Fruit fly (Drosophila melanogaster) whole organism, embryonic: ENCODE results near the gene CG31680.

Source experiments
- CG12236 ChIP-seq: fragments of 200-800 bp; sonication (Bioruptor generic); optimal IDR thresholded peaks from 2 replicates; lab custom pipeline; 2016; ENCODE audit warnings: missing biosample characterization, missing genetic modification characterization
- CG14667 ChIP-seq: fragments of 200-800 bp; sonication (Bioruptor generic); IDR thresholded peaks from 2 replicates; pipeline ENCODE4 v1.3.6; 2022; ENCODE audit warnings: missing biosample characterization, missing genetic modification characterization
- CG30403 ChIP-seq: fragments of 200-800 bp; sonication (Bioruptor generic); optimal IDR thresholded peaks from 3 replicates; lab custom pipeline; 2016; ENCODE audit warnings: missing biosample characterization, missing genetic modification characterization
- CG31365 ChIP-seq: fragments of 200-800 bp; sonication (Bioruptor generic); optimal IDR thresholded peaks from 2 replicates; lab custom pipeline; 2018; ENCODE audit warnings: missing biosample characterization, mild to moderate bottlenecking, missing genetic modification characterization
- CG7556 ChIP-seq: fragments of 200-800 bp; sonication (Bioruptor generic); optimal IDR thresholded peaks from 2 replicates; lab custom pipeline; 2017; ENCODE audit warnings: missing biosample characterization, mild to moderate bottlenecking, missing genetic modification characterization
- Sox100B ChIP-seq: fragments of 200-800 bp; sonication (Bioruptor generic); optimal IDR thresholded peaks from 3 replicates; lab custom pipeline; 2018; ENCODE audit warnings: missing biosample characterization, mild to moderate bottlenecking, missing genetic modification characterization
- corto ChIP-seq: fragments of 200-800 bp; sonication (Bioruptor generic); optimal IDR thresholded peaks from 2 replicates; lab custom pipeline; 2016; ENCODE audit warnings: missing biosample characterization, mild to moderate bottlenecking, missing genetic modification characterization, moderate library complexity
- h ChIP-seq: fragments of >200 bp; optimal IDR thresholded peaks from 2 replicates; lab custom pipeline; 2017
- lmd ChIP-seq: fragments of 200-800 bp; sonication (Bioruptor generic); IDR thresholded peaks from 2 replicates; pipeline ENCODE4 v1.3.6; 2022; ENCODE audit warnings: missing biosample characterization, missing genetic modification characterization
- psq ChIP-seq: fragments of 200-800 bp; sonication (Bioruptor generic); optimal IDR thresholded peaks from 2 replicates; lab custom pipeline; 2017; ENCODE audit warnings: missing biosample characterization, missing genetic modification characterization
- ranshi ChIP-seq: fragments of 200-800 bp; sonication (Bioruptor generic); IDR thresholded peaks from 2 replicates; pipeline ENCODE4 v1.3.6; 2022; ENCODE audit warnings: missing biosample characterization, missing genetic modification characterization

- TF ChIP-seq CG14667 (GFP tag; lab: Robert Waterston, UW): no peak
- no peak for TF ChIP-seq Sox100B
- no peak for TF ChIP-seq h (lab: Kevin White, UChicago)
- TF ChIP-seq CG31365 (tag; lab: Kevin White, UChicago): no peak
- no peak for TF ChIP-seq psq (GFP tag; lab: Kevin White, UChicago)
- no peak for TF ChIP-seq lmd (GFP tag; lab: Robert Waterston, UW)
- TF ChIP-seq ranshi (GFP tag; lab: Robert Waterston, UW): no peak
- TF ChIP-seq CG7556 (GFP tag; lab: Kevin White, UChicago): no peak
- no peak for TF ChIP-seq corto (GFP tag; lab: Kevin White, UChicago)
- no peak for TF ChIP-seq CG30403 (GFP tag; lab: Kevin White, UChicago)
- no peak for TF ChIP-seq CG12236
Measured at dm6 chr2L:20673737-20674461, 34.0 kb downstream of the CG31680 start.
